Fruit fly (Drosophila melanogaster): ENCODE data around the gene Zw.

DNA sequence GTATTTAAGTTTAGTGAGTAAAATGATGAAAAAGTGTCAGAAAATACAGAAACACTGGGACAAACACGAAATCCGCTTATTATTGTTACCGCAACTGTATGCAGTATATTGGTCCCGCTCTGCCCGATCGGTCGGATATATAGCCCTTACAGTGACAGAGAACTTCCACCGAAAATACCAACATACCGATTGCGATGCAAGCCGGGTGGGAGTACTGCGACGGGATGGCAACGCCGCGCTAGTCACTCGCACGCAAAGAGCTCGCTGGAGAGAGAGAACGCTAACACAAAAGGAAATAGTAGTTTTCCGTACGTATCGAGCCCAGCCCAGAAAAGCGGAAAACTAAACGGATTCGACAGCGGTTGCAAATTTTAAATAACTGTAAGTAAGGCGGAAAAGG, 29.8 kb downstream of the Zw start, which contains the start of gene Cdc42:
- TF ChIP-seq CTCF (optimal IDR thresholded peaks at IDR 0.05) (peak in 1 of 2 experiments; percentile 12), CG8478 (optimal IDR thresholded peaks at IDR 0.05) (no peak)

Data from S2 (cell line).